Fruit fly (Drosophila melanogaster) whole organism, wandering third instar larva: ENCODE measurements around the gene Rsbp15.
A peak's percentile ranks its signal among the peaks of the same experiment; 100 is the strongest.

Experiments
- Abd-B ChIP-seq: fragments of >200 bp; optimal IDR thresholded peaks from 2 replicates; lab custom pipeline; 2017; ENCODE audit warnings: missing biosample characterization, missing genetic modification characterization
- CG32264 ChIP-seq: fragments of 200-800 bp; sonication (Bioruptor generic); optimal IDR thresholded peaks from 2 replicates; lab custom pipeline; 2016; ENCODE audit warnings: missing biosample characterization, missing genetic modification characterization
- CG9705 ChIP-seq: fragments of 200-800 bp; sonication (Bioruptor generic); optimal IDR thresholded peaks from 2 replicates; lab custom pipeline; 2018; ENCODE audit warnings: missing biosample characterization, mild to moderate bottlenecking, missing genetic modification characterization
- CrebA ChIP-seq: fragments of 200-800 bp; sonication (Bioruptor generic); optimal IDR thresholded peaks from 2 replicates; lab custom pipeline; 2016; ENCODE audit warnings: missing biosample characterization, mild to moderate bottlenecking, missing genetic modification characterization, borderline replicate concordance
- Dif ChIP-seq: fragments of 200-275, 200-300 bp; sonication (Bioruptor generic); optimal IDR thresholded peaks from 2 replicates; lab custom pipeline; 2018; ENCODE audit warnings: missing biosample characterization, missing genetic modification characterization; ENCODE audit not compliant: partially characterized antibody
- GATAd ChIP-seq: sonication (Bioruptor generic); optimal IDR thresholded peaks from 2 replicates; lab custom pipeline; 2016; ENCODE audit warnings: missing biosample characterization, missing genetic modification characterization
- HLH106 ChIP-seq: fragments of 200-800 bp; optimal IDR thresholded peaks from 3 replicates; lab custom pipeline; 2019; ENCODE audit warnings: missing biosample characterization, mild to moderate bottlenecking, missing genetic modification characterization, moderate library complexity
- Hnf4 ChIP-seq: fragments of 200-800 bp; sonication (Bioruptor generic); optimal IDR thresholded peaks from 2 replicates; lab custom pipeline; 2016; ENCODE audit warnings: missing biosample characterization, mild to moderate bottlenecking, missing genetic modification characterization
- Hr78 ChIP-seq: fragments of >200 bp; optimal IDR thresholded peaks from 2 replicates; lab custom pipeline; 2017; ENCODE audit warnings: missing biosample characterization, missing genetic modification characterization
- Hr83 ChIP-seq: fragments of 200-300 bp; sonication (Bioruptor generic); optimal IDR thresholded peaks from 2 replicates; lab custom pipeline; 2016; ENCODE audit warnings: missing biosample characterization, mild to moderate bottlenecking, missing genetic modification characterization, moderate library complexity; ENCODE audit not compliant: poor library complexity, severe bottlenecking
- Jra ChIP-seq: sonication (Bioruptor generic); optimal IDR thresholded peaks from 2 replicates; lab custom pipeline; 2016; ENCODE audit warnings: missing biosample characterization, missing genetic modification characterization
- Mio ChIP-seq: sonication (Bioruptor generic); optimal IDR thresholded peaks from 2 replicates; lab custom pipeline; 2016; ENCODE audit warnings: missing biosample characterization, missing genetic modification characterization
- Myc ChIP-seq: fragments of >200 bp; optimal IDR thresholded peaks from 2 replicates; lab custom pipeline; 2017
- N ChIP-seq: fragments of >200 bp; optimal IDR thresholded peaks from 2 replicates; lab custom pipeline; 2018; ENCODE audit warnings: missing biosample characterization, missing external identifiers, missing genetic modification characterization
- OdsH ChIP-seq: fragments of 200-800 bp; sonication (Bioruptor generic); optimal IDR thresholded peaks from 2 replicates; lab custom pipeline; 2016; ENCODE audit warnings: missing biosample characterization, mild to moderate bottlenecking, missing genetic modification characterization
- Rel ChIP-seq, 2 experiments: fragments of 200-800 bp; sonication (Bioruptor generic) in 1 of 2; optimal IDR thresholded peaks; 2 replicates in 1 of 2; 3 replicates in 1 of 2; lab custom pipeline; 2016 to 2019; ENCODE audit warnings: mild to moderate bottlenecking in 2 of 2, missing biosample characterization in 2 of 2, missing genetic modification characterization in 2 of 2, moderate library complexity in 1 of 2
- Sp1 ChIP-seq: fragments of 200-800 bp; sonication (Bioruptor generic); optimal IDR thresholded peaks from 3 replicates; lab custom pipeline; 2019; ENCODE audit warnings: missing biosample characterization, mild to moderate bottlenecking, missing genetic modification characterization, moderate library complexity
- Vsx2 ChIP-seq: fragments of 200-300, 225-300 bp; sonication (Bioruptor generic); optimal IDR thresholded peaks from 2 replicates; lab custom pipeline; 2018; ENCODE audit warnings: missing biosample characterization, missing genetic modification characterization; ENCODE audit not compliant: partially characterized antibody
- br ChIP-seq: fragments of 200-800 bp; sonication (Bioruptor generic); optimal IDR thresholded peaks from 2 replicates; lab custom pipeline; 2016; ENCODE audit warnings: missing biosample characterization, missing genetic modification characterization
- brk ChIP-seq: fragments of 200-800 bp; sonication (Bioruptor generic); optimal IDR thresholded peaks from 2 replicates; lab custom pipeline; 2016; ENCODE audit warnings: missing biosample characterization, mild to moderate bottlenecking, missing genetic modification characterization
- dmrt93B ChIP-seq: fragments of 200-800 bp; sonication (Bioruptor generic); optimal IDR thresholded peaks from 2 replicates; lab custom pipeline; 2018; ENCODE audit warnings: missing biosample characterization, mild to moderate bottlenecking, missing genetic modification characterization
- dsf ChIP-seq: sonication (Bioruptor generic); optimal IDR thresholded peaks from 2 replicates; lab custom pipeline; 2016; ENCODE audit warnings: missing biosample characterization, missing genetic modification characterization, borderline replicate concordance
- ey ChIP-seq: fragments of 200-800 bp; sonication (Bioruptor generic); optimal IDR thresholded peaks from 2 replicates; lab custom pipeline; 2016; ENCODE audit warnings: missing biosample characterization, missing genetic modification characterization
- foxo ChIP-seq, 2 experiments: fragments of 200-800 bp; sonication (Bioruptor generic); optimal IDR thresholded peaks; 2 replicates in 1 of 2; 3 replicates in 1 of 2; lab custom pipeline; 2016 to 2017; ENCODE audit warnings: missing biosample characterization in 2 of 2, missing genetic modification characterization in 2 of 2
- fru ChIP-seq: fragments of 200-800 bp; sonication (Bioruptor generic); optimal IDR thresholded peaks from 3 replicates; lab custom pipeline; 2016; ENCODE audit warnings: missing biosample characterization, mild to moderate bottlenecking, missing genetic modification characterization
- h ChIP-seq: fragments of 200-800 bp; sonication (Bioruptor generic); optimal IDR thresholded peaks from 3 replicates; lab custom pipeline; 2016; ENCODE audit warnings: missing biosample characterization, mild to moderate bottlenecking, missing genetic modification characterization
- jim ChIP-seq: fragments of 175-275, 200-325 bp; sonication (Bioruptor generic); optimal IDR thresholded peaks from 2 replicates; lab custom pipeline; 2016; ENCODE audit warnings: missing biosample characterization, mild to moderate bottlenecking, missing genetic modification characterization
- lola ChIP-seq: fragments of >200 bp; optimal IDR thresholded peaks from 2 replicates; lab custom pipeline; 2017; ENCODE audit warnings: missing biosample characterization, missing genetic modification characterization
- pan ChIP-seq: fragments of >200 bp; optimal IDR thresholded peaks from 2 replicates; lab custom pipeline; 2017
- psq ChIP-seq: fragments of 200-800 bp; sonication (Bioruptor generic); optimal IDR thresholded peaks from 3 replicates; lab custom pipeline; 2017; ENCODE audit warnings: missing biosample characterization, mild to moderate bottlenecking, missing genetic modification characterization, moderate library complexity
- rgr ChIP-seq: fragments of 200-800 bp; sonication (Bioruptor generic); optimal IDR thresholded peaks from 3 replicates; lab custom pipeline; 2016; ENCODE audit warnings: missing biosample characterization, mild to moderate bottlenecking, missing genetic modification characterization
- sage ChIP-seq: fragments of 200-800 bp; sonication (Bioruptor generic); optimal IDR thresholded peaks from 2 replicates; lab custom pipeline; 2016; ENCODE audit warnings: missing biosample characterization, mild to moderate bottlenecking, missing genetic modification characterization
- sv ChIP-seq: fragments of 200-800 bp; sonication (Bioruptor generic); optimal IDR thresholded peaks from 3 replicates; lab custom pipeline; 2016; ENCODE audit warnings: missing biosample characterization, missing genetic modification characterization
- tai ChIP-seq: sonication (Bioruptor generic); optimal IDR thresholded peaks from 2 replicates; lab custom pipeline; 2016; ENCODE audit warnings: missing biosample characterization, missing genetic modification characterization
- usp ChIP-seq: fragments of >200 bp; optimal IDR thresholded peaks from 2 replicates; lab custom pipeline; 2017; ENCODE audit warnings: missing biosample characterization, missing genetic modification characterization
- woc ChIP-seq: sonication (Bioruptor generic); optimal IDR thresholded peaks from 2 replicates; lab custom pipeline; 2016; ENCODE audit warnings: missing biosample characterization, mild to moderate bottlenecking, missing genetic modification characterization

Rsbp15 gene

DNA sequence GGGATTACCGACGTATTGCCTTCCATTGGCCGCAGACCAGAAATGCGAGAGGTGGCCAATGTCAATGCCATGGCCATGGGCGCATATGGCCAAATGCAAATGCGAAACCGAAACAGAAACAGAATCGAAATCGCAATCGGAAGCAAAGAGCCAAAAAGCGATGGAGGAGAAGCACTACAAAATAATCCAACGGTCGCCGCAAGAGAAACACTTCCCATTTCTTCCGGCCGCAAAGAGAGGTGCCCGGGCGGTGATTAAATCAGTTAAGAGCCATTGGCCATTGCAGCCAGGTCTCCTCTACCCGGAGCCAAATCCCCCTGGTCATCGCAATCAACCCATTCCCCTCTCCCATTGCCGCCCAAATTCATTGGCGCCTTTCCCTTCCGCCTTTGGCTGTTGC, 8.0 kb upstream of the Rsbp15 start, which contains the start of gene CG14742:
CG14742 (plus strand) TSS at position 301 of the 400 bp plus-strand sequence.
- no peak for TF ChIP-seq Hnf4 (GFP tag; lab: Kevin White, UChicago)
- no peak for TF ChIP-seq fru (GFP tag; lab: Kevin White, UChicago)
- TF ChIP-seq sage (GFP tag; lab: Kevin White, UChicago), result no peak
- TF ChIP-seq Vsx2, result no peak
- TF ChIP-seq psq (GFP tag; lab: Kevin White, UChicago), result no peak
- TF ChIP-seq h (GFP tag; lab: Kevin White, UChicago), result no peak
- no peak for TF ChIP-seq N (GFP tag; lab: Kevin White, UChicago)
- no peak for TF ChIP-seq dmrt93B (GFP tag; lab: Kevin White, UChicago)
- no peak for TF ChIP-seq Mio (GFP tag; lab: Kevin White, UChicago)
- TF ChIP-seq jim (GFP tag; lab: Kevin White, UChicago), result no peak
- TF ChIP-seq Sp1 (GFP tag; lab: Kevin White, UChicago), result no peak
- TF ChIP-seq CrebA, result no peak
- no peak for TF ChIP-seq woc (GFP tag; lab: Kevin White, UChicago)
- TF ChIP-seq usp (GFP tag; lab: Kevin White, UChicago), result no peak
- no peak for TF ChIP-seq Abd-B
- no peak for TF ChIP-seq rgr (GFP tag; lab: Kevin White, UChicago)
- no peak for TF ChIP-seq Dif (GFP tag; lab: Kevin White, UChicago)
- TF ChIP-seq lola (GFP tag; lab: Kevin White, UChicago), result no peak
- TF ChIP-seq sv, result no peak
- no peak for TF ChIP-seq br (GFP tag; lab: Kevin White, UChicago)

DNA sequence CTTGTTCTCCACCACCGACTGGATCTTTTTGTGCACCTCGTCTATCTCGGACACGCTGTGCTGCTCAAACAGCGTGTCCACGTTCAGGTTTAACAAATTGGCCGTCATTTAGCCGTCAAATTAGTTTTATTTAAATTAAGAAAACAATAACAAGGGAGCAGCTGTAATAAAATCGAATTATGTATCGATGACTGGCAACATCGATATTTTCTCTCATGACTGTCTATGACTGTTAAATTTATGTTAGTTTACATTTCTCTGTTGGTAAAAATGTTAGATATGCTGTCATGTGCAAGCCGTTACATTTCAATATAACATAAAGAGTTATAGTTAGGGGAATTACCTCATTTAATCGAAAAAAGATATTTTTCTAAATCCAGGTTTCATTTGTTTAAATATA, 2.7 kb upstream of the Rsbp15 start, which contains the start of gene Cog1:
Cog1 (minus strand) TSS at position 190 of the 400 bp plus-strand sequence.
- no peak for TF ChIP-seq OdsH
- peak; percentile 27 for TF ChIP-seq CrebA
- TF ChIP-seq foxo (GFP tag; optimal IDR thresholded peaks at IDR 0.05; lab: Kevin White, UChicago), result peak in 1 of 2 experiments; percentile 14
- no peak for TF ChIP-seq Rel (GFP tag; optimal IDR thresholded peaks at IDR 0.05; lab: Kevin White, UChicago)
- peak; percentile 94 for TF ChIP-seq Rel (tag; optimal IDR thresholded peaks at IDR 0.05; lab: Kevin White, UChicago)
- TF ChIP-seq, all 38 proteins: peak for 3

DNA sequence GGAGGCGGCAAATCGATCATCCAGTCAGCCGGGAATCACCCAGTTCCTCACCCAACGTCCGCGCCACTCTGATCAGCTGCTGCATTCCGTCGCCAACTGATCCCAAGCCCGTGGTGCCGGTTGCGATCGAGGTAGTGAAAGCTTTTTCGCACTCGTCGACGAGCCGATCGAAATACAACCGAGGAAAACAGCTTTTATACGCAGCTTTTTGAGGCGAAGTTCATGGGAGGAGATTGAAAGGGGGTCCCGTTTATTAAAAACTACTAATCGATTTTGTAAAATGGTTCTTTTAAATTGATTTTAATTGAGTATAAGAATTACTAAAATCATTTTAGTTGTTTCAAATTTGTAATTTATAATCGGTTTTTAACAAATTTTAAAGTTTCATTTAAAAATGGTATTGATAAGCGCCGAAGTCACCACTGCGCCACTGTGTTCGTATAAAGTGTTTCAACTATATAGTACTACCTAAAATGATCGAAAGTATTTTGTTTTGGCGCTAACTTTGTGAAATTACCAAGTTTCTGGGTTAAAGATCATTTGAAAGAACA, 746 bp upstream of the Rsbp15 start, which contains the start of gene CG4860:
CG4860 (minus strand) TSS at position 99 of the 551 bp plus-strand sequence.
- peak; percentile 35 for TF ChIP-seq Rel (GFP tag; optimal IDR thresholded peaks at IDR 0.05; lab: Kevin White, UChicago)
- TF ChIP-seq Rel (tag; optimal IDR thresholded peaks at IDR 0.05; lab: Kevin White, UChicago), result peak; percentile 98
- peak; percentile 64 for TF ChIP-seq GATAd (GFP tag; lab: Kevin White, UChicago)
- peak; percentile 42 to 96 for TF ChIP-seq foxo (GFP tag; optimal IDR thresholded peaks at IDR 0.05; lab: Kevin White, UChicago)
- TF ChIP-seq br (GFP tag; lab: Kevin White, UChicago), result peak; percentile 91
- no peak for TF ChIP-seq Abd-B
- no peak for TF ChIP-seq Myc
- peak; percentile 79 for TF ChIP-seq Jra (GFP tag; lab: Kevin White, UChicago)
- peak; percentile 85 for TF ChIP-seq Sp1 (GFP tag; lab: Kevin White, UChicago)
- peak; percentile 86 for TF ChIP-seq Hr83 (GFP tag; lab: Kevin White, UChicago)
- TF ChIP-seq h (GFP tag; lab: Kevin White, UChicago), result peak; percentile 93
- TF ChIP-seq brk, result peak; percentile 80
- TF ChIP-seq sage (GFP tag; lab: Kevin White, UChicago), result peak; percentile 76
- TF ChIP-seq pan (lab: Kevin White, UChicago), result no peak
- peak; percentile 91 for TF ChIP-seq fru (GFP tag; lab: Kevin White, UChicago)
- TF ChIP-seq dmrt93B (GFP tag; lab: Kevin White, UChicago), result peak; percentile 58
- TF ChIP-seq Mio (GFP tag; lab: Kevin White, UChicago), result peak; percentile 18
- TF ChIP-seq psq (GFP tag; lab: Kevin White, UChicago), result peak; percentile 75
- no peak for TF ChIP-seq N (GFP tag; lab: Kevin White, UChicago)
- TF ChIP-seq CG9705 (GFP tag; lab: Kevin White, UChicago), result peak; percentile 70
- peak; percentile 88 for TF ChIP-seq HLH106 (tag; lab: Kevin White, UChicago)
- TF ChIP-seq CrebA, result peak; percentile 77
- peak; percentile 79 for TF ChIP-seq CG32264 (GFP tag; lab: Kevin White, UChicago)
- TF ChIP-seq jim (GFP tag; lab: Kevin White, UChicago), result peak; percentile 48
- no peak for TF ChIP-seq tai (GFP tag; lab: Kevin White, UChicago)
- no peak for TF ChIP-seq Hr78 (GFP tag; lab: Kevin White, UChicago)
- no peak for TF ChIP-seq usp (GFP tag; lab: Kevin White, UChicago)
- no peak for TF ChIP-seq lola (GFP tag; lab: Kevin White, UChicago)
- TF ChIP-seq sv, result peak; percentile 85
- peak; percentile 89 for TF ChIP-seq ey (GFP tag; lab: Kevin White, UChicago)
- TF ChIP-seq dsf (GFP tag; lab: Kevin White, UChicago), result peak; percentile 73
- TF ChIP-seq rgr (GFP tag; lab: Kevin White, UChicago), result peak; percentile 90
- peak; percentile 88 for TF ChIP-seq OdsH
- peak; percentile 73 for TF ChIP-seq woc (GFP tag; lab: Kevin White, UChicago)
